Fruit fly (Drosophila melanogaster): ENCODE data around the gene Ndfip.

Gene Ndfip

dm6 chr3L:17643985-17644905, 9.8 kb downstream of the Ndfip start:
- peak; percentile 3 for TF ChIP-seq Crg-1 (GFP tag; optimal IDR thresholded peaks at IDR 0.05)
- TF ChIP-seq pad (GFP tag; optimal IDR thresholded peaks at IDR 0.05), result peak; percentile 95
- TF ChIP-seq CG12768 (GFP tag; optimal IDR thresholded peaks at IDR 0.05), result peak; percentile 20
- TF ChIP-seq CG7101 (tag; optimal IDR thresholded peaks at IDR 0.05), result no peak
- TF ChIP-seq kay (GFP tag; ENCODE audit: borderline replicate concordance), result peak; percentile 73
- TF ChIP-seq CG7045 (GFP tag; optimal IDR thresholded peaks at IDR 0.05), result no peak
- peak; percentile 49 for TF ChIP-seq Mnt (GFP tag; optimal IDR thresholded peaks at IDR 0.05)
- peak; percentile 10 for TF ChIP-seq ovo (GFP tag; optimal IDR thresholded peaks at IDR 0.05)
- no peak for TF ChIP-seq Clk (GFP tag; optimal IDR thresholded peaks at IDR 0.05)
- TF ChIP-seq bab1 (GFP tag; optimal IDR thresholded peaks at IDR 0.05), result peak; percentile 53
- peak; percentile 94 for TF ChIP-seq tj (GFP tag; optimal IDR thresholded peaks at IDR 0.05)
- TF ChIP-seq cnc (optimal IDR thresholded peaks at IDR 0.05), result no peak
- TF ChIP-seq cic (GFP tag; optimal IDR thresholded peaks at IDR 0.05), result peak; percentile 75

dm6 chr3L:17642017-17642416, 12.1 kb downstream of the Ndfip start:
- TF ChIP-seq toe (GFP tag; optimal IDR thresholded peaks at IDR 0.05) (no peak), tj (GFP tag; optimal IDR thresholded peaks at IDR 0.05) (no peak), CG12768 (GFP tag; optimal IDR thresholded peaks at IDR 0.05) (no peak)

- no peak for TF ChIP-seq ovo (GFP tag; optimal IDR thresholded peaks at IDR 0.05)
- no peak for TF ChIP-seq CG7045 (GFP tag; optimal IDR thresholded peaks at IDR 0.05)
- no peak for TF ChIP-seq CG7101 (tag; optimal IDR thresholded peaks at IDR 0.05)
- no peak for TF ChIP-seq Hr96 (GFP tag; optimal IDR thresholded peaks at IDR 0.05)
- no peak for TF ChIP-seq cnc (optimal IDR thresholded peaks at IDR 0.05)
- no peak for TF ChIP-seq CG11617 (GFP tag; optimal IDR thresholded peaks at IDR 0.05)
- no peak for TF ChIP-seq CG1620 (GFP tag; optimal IDR thresholded peaks at IDR 0.05)
Measured at dm6 chr3L:17638649-17639048, 15.4 kb downstream of the Ndfip start.

- no peak for TF ChIP-seq CG11617 (GFP tag; optimal IDR thresholded peaks at IDR 0.05)
- no peak for TF ChIP-seq cnc (optimal IDR thresholded peaks at IDR 0.05)
- no peak for TF ChIP-seq bab1 (GFP tag; optimal IDR thresholded peaks at IDR 0.05)
- peak; percentile 90 for TF ChIP-seq kay (GFP tag; ENCODE audit: borderline replicate concordance)
Measured at dm6 chr3L:17637809-17638208, 16.3 kb downstream of the Ndfip start.

dm6 chr3L:17633142-17633541, 20.9 kb downstream of the Ndfip start, which contains the start of gene CG7497:
TSS of gene CG7497 (plus strand) at chr3L:17633449.
- no peak for TF ChIP-seq CG7101 (tag; optimal IDR thresholded peaks at IDR 0.05)
- no peak for TF ChIP-seq kay (GFP tag; ENCODE audit: borderline replicate concordance)
- TF ChIP-seq CG12768 (GFP tag; optimal IDR thresholded peaks at IDR 0.05), result peak; percentile 20
- no peak for TF ChIP-seq Crg-1 (GFP tag; optimal IDR thresholded peaks at IDR 0.05)

dm6 chr3L:17631247-17631646, 22.8 kb downstream of the Ndfip start:
- TF ChIP-seq CG7101 (tag; optimal IDR thresholded peaks at IDR 0.05), result no peak
- TF ChIP-seq Hr96 (GFP tag; optimal IDR thresholded peaks at IDR 0.05), result no peak
- no peak for TF ChIP-seq Crg-1 (GFP tag; optimal IDR thresholded peaks at IDR 0.05)
- no peak for TF ChIP-seq CG14711 (tag; optimal IDR thresholded peaks at IDR 0.05)
- TF ChIP-seq cnc (optimal IDR thresholded peaks at IDR 0.05), result no peak
- no peak for TF ChIP-seq CG7045 (GFP tag; optimal IDR thresholded peaks at IDR 0.05)
- TF ChIP-seq cic (GFP tag; optimal IDR thresholded peaks at IDR 0.05), result no peak
- TF ChIP-seq CG12768 (GFP tag; optimal IDR thresholded peaks at IDR 0.05), result no peak
- TF ChIP-seq CG1620 (GFP tag; optimal IDR thresholded peaks at IDR 0.05), result no peak
- TF ChIP-seq pad (GFP tag; optimal IDR thresholded peaks at IDR 0.05), result no peak

dm6 chr3L:17625574-17626128, 28.4 kb downstream of the Ndfip start:
- peak; percentile 70 for TF ChIP-seq kay (GFP tag; ENCODE audit: borderline replicate concordance)
- no peak for TF ChIP-seq CG33017 (tag; optimal IDR thresholded peaks at IDR 0.05)

dm6 chr3L:17625014-17625413, 29.1 kb downstream of the Ndfip start:
- TF ChIP-seq bab1 (GFP tag; optimal IDR thresholded peaks at IDR 0.05) (no peak), Crg-1 (GFP tag; optimal IDR thresholded peaks at IDR 0.05) (peak; percentile 44), CG7101 (tag; optimal IDR thresholded peaks at IDR 0.05) (peak; percentile 39), CG1620 (GFP tag; optimal IDR thresholded peaks at IDR 0.05) (no peak), CG5204 (GFP tag; optimal IDR thresholded peaks at IDR 0.05) (no peak), CG11617 (GFP tag; optimal IDR thresholded peaks at IDR 0.05) (no peak), cnc (optimal IDR thresholded peaks at IDR 0.05) (no peak)
